Fruit fly (Drosophila melanogaster): ENCODE measurements around the gene crm.

- TF ChIP-seq CTCF (optimal IDR thresholded peaks at IDR 0.05), result peak; percentile 78 to 86
- TF ChIP-seq CG8478 (optimal IDR thresholded peaks at IDR 0.05), result no peak
Measured at dm6 chrX:2684442-2684841, 54.1 kb downstream of the crm start.
